Fruit fly (Drosophila melanogaster) S2 (cell line): ENCODE measurements around the gene Eip63E.
A peak's percentile ranks its signal among the peaks of the same experiment; 100 is the strongest.

ENCODE experiments used
- CG8478 ChIP-seq: fragments of >200 bp; optimal IDR thresholded peaks from 2 replicates; lab custom pipeline; 2018
- CTCF ChIP-seq, 2 experiments: fragments of >200 bp; optimal IDR thresholded peaks; 2 replicates each; lab custom pipeline; 2018

The Eip63E gene

dm6 chr3L:3612582-3613285 lies 97.2 kb downstream of the Eip63E start:
- TF ChIP-seq CTCF (optimal IDR thresholded peaks at IDR 0.05; lab: Kevin White, UChicago) (no peak), CG8478 (lab: Kevin White, UChicago) (no peak)

dm6 chr3L:3615082-3615481 lies 99.5 kb downstream of the Eip63E start, which contains the start of gene CG10357:
Gene CG10357 (plus strand): TSS chr3L:3615382.
- TF ChIP-seq CG8478 (lab: Kevin White, UChicago) = no peak
- no peak for TF ChIP-seq CTCF (optimal IDR thresholded peaks at IDR 0.05; lab: Kevin White, UChicago)

- TF ChIP-seq CG8478 (lab: Kevin White, UChicago) = no peak
- peak; percentile 96 to 99 for TF ChIP-seq CTCF (optimal IDR thresholded peaks at IDR 0.05; lab: Kevin White, UChicago)
Observed at dm6 chr3L:3616344-3616743, 100.8 kb downstream of the Eip63E start.

- TF ChIP-seq CG8478 (lab: Kevin White, UChicago) (no peak), CTCF (optimal IDR thresholded peaks at IDR 0.05; lab: Kevin White, UChicago) (no peak)
Observed at dm6 chr3L:3617252-3617651, 101.7 kb downstream of the Eip63E start.

- TF ChIP-seq CG8478 (lab: Kevin White, UChicago) (no peak), CTCF (optimal IDR thresholded peaks at IDR 0.05; lab: Kevin White, UChicago) (no peak)
Observed at dm6 chr3L:3620932-3621331, 105.4 kb downstream of the Eip63E start, which contains the start of gene CG14974. Gene CG14974 (minus strand): TSS chr3L:3621032.

dm6 chr3L:3624876-3625275 lies 109.3 kb downstream of the Eip63E start:
- TF ChIP-seq CTCF (optimal IDR thresholded peaks at IDR 0.05; lab: Kevin White, UChicago) (no peak), CG8478 (lab: Kevin White, UChicago) (no peak)

dm6 chr3L:3626069-3626468 lies 110.5 kb downstream of the Eip63E start, which contains the start of gene dar1:
Gene dar1 (plus strand): TSS chr3L:3626352.
- TF ChIP-seq CTCF (optimal IDR thresholded peaks at IDR 0.05; lab: Kevin White, UChicago) (no peak), CG8478 (lab: Kevin White, UChicago) (no peak)

dm6 chr3L:3632500-3633183 lies 117.1 kb downstream of the Eip63E start:
- TF ChIP-seq CTCF (optimal IDR thresholded peaks at IDR 0.05; lab: Kevin White, UChicago) (no peak), CG8478 (lab: Kevin White, UChicago) (no peak)

dm6 chr3L:3634107-3634737 lies 118.7 kb downstream of the Eip63E start:
- TF ChIP-seq CG8478 (lab: Kevin White, UChicago) = no peak
- TF ChIP-seq CTCF (optimal IDR thresholded peaks at IDR 0.05; lab: Kevin White, UChicago) = no peak

- TF ChIP-seq CG8478 (lab: Kevin White, UChicago) (no peak), CTCF (optimal IDR thresholded peaks at IDR 0.05; lab: Kevin White, UChicago) (no peak)
Observed at dm6 chr3L:3638587-3639312, 123.2 kb downstream of the Eip63E start.

dm6 chr3L:3639324-3639723 lies 123.8 kb downstream of the Eip63E start:
- no peak for TF ChIP-seq CTCF (optimal IDR thresholded peaks at IDR 0.05; lab: Kevin White, UChicago)
- no peak for TF ChIP-seq CG8478 (lab: Kevin White, UChicago)

- TF ChIP-seq CTCF (optimal IDR thresholded peaks at IDR 0.05; lab: Kevin White, UChicago) (no peak), CG8478 (lab: Kevin White, UChicago) (no peak)
Observed at dm6 chr3L:3640916-3641315, 125.4 kb downstream of the Eip63E start.

- TF ChIP-seq CTCF (optimal IDR thresholded peaks at IDR 0.05; lab: Kevin White, UChicago) (no peak), CG8478 (lab: Kevin White, UChicago) (no peak)
Observed at dm6 chr3L:3644337-3645027, 128.9 kb downstream of the Eip63E start.
